Fruit fly (Drosophila melanogaster): Measurements from ENCODE around the gene MCU.
A peak's percentile ranks its signal among the peaks of the same experiment; 100 is the strongest.

DNA sequence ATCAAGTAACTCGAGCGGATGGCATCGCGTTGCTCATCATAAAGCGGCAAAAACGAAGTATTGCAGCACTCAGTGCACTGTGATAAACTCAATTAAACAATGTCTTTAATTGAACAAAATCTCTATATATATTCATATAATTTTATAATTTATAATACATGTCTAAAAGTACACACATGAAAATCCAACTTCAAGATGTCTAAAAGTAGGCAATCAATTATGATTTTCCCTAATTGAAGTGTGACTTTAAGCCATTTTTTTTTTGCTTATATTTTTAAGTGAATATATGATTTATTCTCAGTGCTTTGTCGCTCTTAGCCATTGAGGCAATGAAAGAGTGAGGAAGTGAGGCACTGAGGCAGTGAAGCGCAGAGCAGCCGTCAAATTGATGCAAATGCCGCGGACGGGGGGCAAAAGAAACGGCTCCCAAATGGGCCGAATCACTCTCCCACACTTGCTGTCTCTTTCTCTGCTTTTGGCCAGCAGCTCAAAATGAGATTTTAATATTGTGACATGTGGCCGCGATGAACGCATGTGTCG lies 26.8 kb downstream of the MCU start:
- TF ChIP-seq CG6854 (GFP tag; optimal IDR thresholded peaks at IDR 0.05) (no peak), CG6792 (GFP tag; optimal IDR thresholded peaks at IDR 0.05) (no peak), CG11762 (GFP tag; optimal IDR thresholded peaks at IDR 0.05; ENCODE audit: insufficient read depth) (no peak), Sox102F (GFP tag; optimal IDR thresholded peaks at IDR 0.05) (no peak), dac (GFP tag; optimal IDR thresholded peaks at IDR 0.05) (no peak), cyc (GFP tag; optimal IDR thresholded peaks at IDR 0.05) (no peak), CG3919 (GFP tag; optimal IDR thresholded peaks at IDR 0.05) (no peak), CG32006 (GFP tag; optimal IDR thresholded peaks at IDR 0.05) (peak; percentile 12), CG10631 (GFP tag; optimal IDR thresholded peaks at IDR 0.05) (no peak), CG8319 (GFP tag; optimal IDR thresholded peaks at IDR 0.05) (no peak), CG16779 (tag; optimal IDR thresholded peaks at IDR 0.05) (no peak), Gug (GFP tag; IDR thresholded peaks at IDR 0.05) (no peak)
